Fruit fly (Drosophila melanogaster) whole organism, embryonic: ENCODE data around the gene CG15717.

Experiments
- Bteb2 ChIP-seq: fragments of 200-800 bp; sonication (Bioruptor generic); optimal IDR thresholded peaks from 2 replicates; lab custom pipeline; 2016; ENCODE audit warnings: missing biosample characterization, missing genetic modification characterization
- CG11093 ChIP-seq: fragments of 200-800 bp; sonication (Bioruptor generic); IDR thresholded peaks from 3 replicates; pipeline ENCODE4 v1.3.6; 2022; ENCODE audit warnings: missing biosample characterization, missing genetic modification characterization
- CG12299 ChIP-seq: fragments of 200-800 bp; sonication (Bioruptor generic); optimal IDR thresholded peaks from 2 replicates; lab custom pipeline; 2018; ENCODE audit warnings: missing biosample characterization, mild to moderate bottlenecking, missing genetic modification characterization
- CG12659 ChIP-seq: fragments of 200-800 bp; sonication (Bioruptor generic); optimal IDR thresholded peaks from 3 replicates; lab custom pipeline; 2017; ENCODE audit warnings: mild to moderate bottlenecking, missing biosample characterization, missing genetic modification reagents, missing genetic modification characterization
- CG14050 ChIP-seq: fragments of 200-800 bp; sonication (Bioruptor generic); IDR thresholded peaks from 3 replicates; pipeline ENCODE4 v1.3.6; 2022; ENCODE audit warnings: missing biosample characterization, missing genetic modification characterization
- CG15514 ChIP-seq: fragments of 200-800 bp; sonication (Bioruptor generic); optimal IDR thresholded peaks from 3 replicates; lab custom pipeline; 2017; ENCODE audit warnings: missing biosample characterization, missing genetic modification characterization, mild to moderate bottlenecking, moderate library complexity, missing genetic modification reagents
- CG16863 ChIP-seq: fragments of 200-800 bp; sonication (Bioruptor generic); optimal IDR thresholded peaks from 3 replicates; lab custom pipeline; 2016; ENCODE audit warnings: missing biosample characterization, missing genetic modification characterization
- CG17385 ChIP-seq: fragments of 200-800 bp; sonication (Bioruptor generic); optimal IDR thresholded peaks from 3 replicates; lab custom pipeline; 2018; ENCODE audit warnings: missing biosample characterization, mild to moderate bottlenecking, missing genetic modification characterization
- CG17802 ChIP-seq: fragments of 200-800 bp; sonication (Bioruptor generic); optimal IDR thresholded peaks from 2 replicates; lab custom pipeline; 2018; ENCODE audit warnings: missing biosample characterization, mild to moderate bottlenecking, missing genetic modification characterization, moderate library complexity
- CG1832 ChIP-seq: fragments of 200-800 bp; sonication (Bioruptor generic); optimal IDR thresholded peaks from 2 replicates; lab custom pipeline; 2017; ENCODE audit warnings: missing biosample characterization, mild to moderate bottlenecking, missing genetic modification characterization, inconsistent platforms
- CG18599 ChIP-seq: fragments of 200-800 bp; sonication (Bioruptor generic); optimal IDR thresholded peaks from 3 replicates; lab custom pipeline; 2017; ENCODE audit warnings: missing biosample characterization, missing genetic modification characterization, mild to moderate bottlenecking, moderate library complexity, missing genetic modification reagents
- CG2202 ChIP-seq: fragments of 200-800 bp; sonication (Bioruptor generic); optimal IDR thresholded peaks from 2 replicates; lab custom pipeline; 2018; ENCODE audit warnings: missing biosample characterization, mild to moderate bottlenecking, missing genetic modification characterization
- CG2712 ChIP-seq: fragments of 200-800 bp; optimal IDR thresholded peaks from 3 replicates; lab custom pipeline; 2019; ENCODE audit warnings: missing biosample characterization, mild to moderate bottlenecking, missing genetic modification characterization, moderate library complexity
- CG31224 ChIP-seq: fragments of 200-800 bp; sonication (Bioruptor generic); IDR thresholded peaks from 2 replicates; pipeline ENCODE4 v1.3.6; 2022; ENCODE audit warnings: missing biosample characterization, missing genetic modification characterization
- CG3726 ChIP-seq: fragments of 200-800 bp; sonication (Bioruptor generic); IDR thresholded peaks from 3 replicates; pipeline ENCODE4, ENCODE4 v1.3.6; 2022; ENCODE audit warnings: missing biosample characterization, missing genetic modification characterization
- CG4854 ChIP-seq: fragments of 200-800 bp; sonication (Bioruptor generic); optimal IDR thresholded peaks from 2 replicates; lab custom pipeline; 2016; ENCODE audit warnings: missing biosample characterization, missing genetic modification characterization, inconsistent platforms
- CG6765 ChIP-seq: fragments of 200-800 bp; sonication (Bioruptor generic); optimal IDR thresholded peaks from 3 replicates; lab custom pipeline; 2017; ENCODE audit warnings: missing biosample characterization, mild to moderate bottlenecking, missing genetic modification characterization
- CG7839 ChIP-seq: fragments of 200-800 bp; sonication (Bioruptor generic); optimal IDR thresholded peaks from 3 replicates; lab custom pipeline; 2018; ENCODE audit warnings: missing biosample characterization, mild to moderate bottlenecking, missing genetic modification characterization, moderate library complexity
- CG8089 ChIP-seq: fragments of 200-800 bp; sonication (Bioruptor generic); optimal IDR thresholded peaks from 3 replicates; lab custom pipeline; 2016; ENCODE audit warnings: missing biosample characterization, missing genetic modification characterization
- Dbx ChIP-seq: fragments of 200-800 bp; sonication (Bioruptor generic); IDR thresholded peaks from 3 replicates; pipeline ENCODE4 v1.3.6; 2022; ENCODE audit warnings: missing biosample characterization, missing genetic modification characterization
- Dek ChIP-seq: fragments of 200-800 bp; sonication (Bioruptor generic); optimal IDR thresholded peaks from 3 replicates; lab custom pipeline; 2019; ENCODE audit warnings: missing biosample characterization, mild to moderate bottlenecking, missing genetic modification characterization, moderate library complexity
- Dp ChIP-seq: fragments of 200-800 bp; sonication (Bioruptor generic); optimal IDR thresholded peaks from 2 replicates; lab custom pipeline; 2018; ENCODE audit warnings: missing biosample characterization, mild to moderate bottlenecking, missing genetic modification characterization, moderate library complexity
- Fer1 ChIP-seq: fragments of 200-800 bp; sonication (Bioruptor generic); optimal IDR thresholded peaks from 2 replicates; lab custom pipeline; 2017; ENCODE audit warnings: missing biosample characterization, mild to moderate bottlenecking, missing genetic modification characterization
- Hr78 ChIP-seq, 2 experiments: fragments of 200-800 bp in 1 of 2; fragments of >200 bp in 1 of 2; sonication (Bioruptor generic) in 1 of 2; optimal IDR thresholded peaks; 2 replicates each; lab custom pipeline; 2017 to 2019; ENCODE audit warnings: missing biosample characterization in 2 of 2, missing genetic modification characterization in 2 of 2, mild to moderate bottlenecking in 1 of 2, moderate library complexity in 1 of 2
- Hsf ChIP-seq: fragments of 200-800 bp; sonication (Bioruptor generic); optimal IDR thresholded peaks from 3 replicates; lab custom pipeline; 2016; ENCODE audit warnings: missing biosample characterization, missing genetic modification characterization
- Lpt ChIP-seq: fragments of >200 bp; optimal IDR thresholded peaks from 2 replicates; lab custom pipeline; 2018; ENCODE audit warnings: missing biosample characterization, missing genetic modification characterization
- NFAT ChIP-seq: fragments of 200-800 bp; sonication (Bioruptor generic); IDR thresholded peaks from 2 replicates; pipeline ENCODE4 v1.3.6; 2022; ENCODE audit warnings: missing biosample characterization, missing genetic modification characterization
- Rfx ChIP-seq: fragments of 200-800 bp; sonication (Bioruptor generic); IDR thresholded peaks from 2 replicates; pipeline ENCODE4 v1.3.6; 2022; ENCODE audit warnings: missing biosample characterization, missing genetic modification characterization
- Sox102F ChIP-seq: fragments of 200-800 bp; sonication (Bioruptor generic); optimal IDR thresholded peaks from 2 replicates; lab custom pipeline; 2018; ENCODE audit warnings: missing biosample characterization, mild to moderate bottlenecking, missing genetic modification characterization, moderate library complexity
- ato ChIP-seq: fragments of 200-800 bp; sonication (Bioruptor generic); IDR thresholded peaks from 2 replicates; pipeline ENCODE4 v1.3.6; 2022; ENCODE audit warnings: missing biosample characterization, missing genetic modification characterization; ENCODE audit not compliant: partially characterized antibody
- bowl ChIP-seq: fragments of 200-800 bp; sonication (Bioruptor generic); IDR thresholded peaks from 2 replicates; pipeline ENCODE4 v1.3.6; 2022; ENCODE audit warnings: missing biosample characterization, missing genetic modification characterization
- ci ChIP-seq: fragments of 200-800 bp; sonication (Bioruptor generic); IDR thresholded peaks from 3 replicates; pipeline ENCODE4 v1.3.6; 2022; ENCODE audit warnings: missing biosample characterization, missing genetic modification characterization
- dati ChIP-seq: fragments of 200-800 bp; sonication (Bioruptor generic); IDR thresholded peaks from 2 replicates; pipeline ENCODE4 v1.3.6; 2022; ENCODE audit warnings: missing biosample characterization, missing genetic modification characterization
- fd64A ChIP-seq: fragments of 200-800 bp; sonication (Bioruptor generic); optimal IDR thresholded peaks from 3 replicates; lab custom pipeline; 2018; ENCODE audit warnings: missing biosample characterization, mild to moderate bottlenecking, missing genetic modification characterization
- fd96Cb ChIP-seq: fragments of 200-800 bp; sonication (Bioruptor generic); optimal IDR thresholded peaks from 2 replicates; lab custom pipeline; 2018; ENCODE audit warnings: missing biosample characterization, mild to moderate bottlenecking, missing genetic modification characterization, moderate library complexity
- ftz-f1 ChIP-seq: fragments of 200-800 bp; sonication (Bioruptor generic); optimal IDR thresholded peaks from 2 replicates; lab custom pipeline; 2016; ENCODE audit warnings: missing biosample characterization, missing genetic modification characterization
- gro ChIP-seq: fragments of 200-800 bp; sonication (Bioruptor generic); optimal IDR thresholded peaks from 2 replicates; lab custom pipeline; 2016; ENCODE audit warnings: missing biosample characterization, missing genetic modification characterization
- kni ChIP-seq: fragments of 200-800 bp; sonication (Bioruptor generic); optimal IDR thresholded peaks from 3 replicates; lab custom pipeline; 2017; ENCODE audit warnings: mild to moderate bottlenecking, missing biosample characterization, missing genetic modification reagents, missing genetic modification characterization
- lbe ChIP-seq: fragments of 200-800 bp; sonication (Bioruptor generic); optimal IDR thresholded peaks from 2 replicates; lab custom pipeline; 2016; ENCODE audit warnings: missing biosample characterization, mild to moderate bottlenecking, missing genetic modification characterization
- onecut ChIP-seq: fragments of 200-800 bp; sonication (Bioruptor generic); IDR thresholded peaks from 2 replicates; pipeline ENCODE4 v1.3.6; 2022; ENCODE audit warnings: missing biosample characterization, missing genetic modification characterization
- pfk ChIP-seq: fragments of 200-800 bp; sonication (Bioruptor generic); optimal IDR thresholded peaks from 2 replicates; lab custom pipeline; 2018; ENCODE audit warnings: missing biosample characterization, mild to moderate bottlenecking, missing genetic modification characterization, moderate library complexity
- scrt ChIP-seq: fragments of 200-800 bp; sonication (Bioruptor generic); optimal IDR thresholded peaks from 2 replicates; lab custom pipeline; 2018; ENCODE audit warnings: missing biosample characterization, mild to moderate bottlenecking, missing genetic modification characterization, moderate library complexity
- sd ChIP-seq: fragments of 200-800 bp; sonication (Bioruptor generic); optimal IDR thresholded peaks from 3 replicates; lab custom pipeline; 2018; ENCODE audit warnings: missing biosample characterization, mild to moderate bottlenecking, missing genetic modification characterization, moderate library complexity
- sim ChIP-seq: fragments of 200-800 bp; sonication (Bioruptor generic); IDR thresholded peaks from 2 replicates; pipeline ENCODE4 v1.3.6; 2022; ENCODE audit warnings: missing biosample characterization, missing genetic modification characterization
- slou ChIP-seq: fragments of 200-800 bp; sonication (Bioruptor generic); optimal IDR thresholded peaks from 3 replicates; lab custom pipeline; 2016; ENCODE audit warnings: missing biosample characterization, missing genetic modification characterization
- so ChIP-seq: fragments of 200-800 bp; sonication (Bioruptor generic); IDR thresholded peaks from 3 replicates; pipeline ENCODE4 v1.3.6; 2022; ENCODE audit warnings: missing biosample characterization, missing genetic modification characterization
- sob ChIP-seq: fragments of 200-800 bp; sonication (Bioruptor generic); IDR thresholded peaks from 2 replicates; pipeline ENCODE4 v1.3.6; 2022; ENCODE audit warnings: missing biosample characterization, missing genetic modification characterization
- tio ChIP-seq: fragments of 200-800 bp; sonication (Bioruptor generic); optimal IDR thresholded peaks from 2 replicates; lab custom pipeline; 2017; ENCODE audit warnings: missing biosample characterization, missing genetic modification characterization, inconsistent platforms
- unc-4 ChIP-seq: fragments of 200-800 bp; sonication (Bioruptor generic); IDR thresholded peaks from 2 replicates; pipeline ENCODE4 v1.3.6; 2022; ENCODE audit warnings: missing biosample characterization, missing genetic modification characterization; ENCODE audit not compliant: partially characterized antibody
- vnd ChIP-seq: fragments of 200-800 bp; sonication (Bioruptor generic); IDR thresholded peaks from 3 replicates; pipeline ENCODE4 v1.3.6; 2022; ENCODE audit warnings: missing biosample characterization, missing genetic modification characterization; ENCODE audit not compliant: partially characterized antibody
- wdn ChIP-seq: fragments of 200-800 bp; sonication (Bioruptor generic); IDR thresholded peaks from 2 replicates; pipeline ENCODE4 v1.3.6; 2022; ENCODE audit warnings: missing biosample characterization, missing genetic modification characterization

Gene CG15717

DNA sequence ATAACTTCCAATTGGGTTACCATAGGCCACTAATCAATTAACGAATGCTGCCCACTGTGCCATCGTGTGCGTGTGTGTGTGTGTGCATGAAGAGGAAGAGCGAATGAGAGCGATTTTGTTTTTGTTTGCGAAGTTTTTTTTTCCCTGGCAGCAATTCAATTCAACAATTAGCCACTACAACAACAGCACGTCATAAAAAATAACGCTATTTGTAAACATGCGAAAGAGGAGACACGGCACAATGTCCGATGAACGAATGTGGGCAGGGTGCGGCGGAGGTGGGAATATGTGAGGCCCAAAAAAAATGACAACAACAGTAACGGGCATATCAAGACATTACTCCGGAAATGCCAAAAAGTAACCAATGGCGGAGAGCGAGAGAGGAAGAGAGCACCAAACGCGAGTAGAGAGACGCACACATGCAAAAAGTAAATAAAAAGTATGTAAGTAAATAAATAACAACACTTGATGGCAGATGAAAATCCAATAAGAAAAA, 41.4 kb upstream of the CG15717 start (continued):
- TF ChIP-seq Fer1 (GFP tag; lab: Kevin White, UChicago) (peak; percentile 24), CG17385 (GFP tag; lab: Kevin White, UChicago) (peak; percentile 79), Hsf (GFP tag; lab: Kevin White, UChicago) (no peak), onecut (GFP tag; lab: Robert Waterston, UW) (no peak), CG31224 (no peak), Dek (tag; lab: Kevin White, UChicago) (no peak), vnd (GFP tag; lab: Robert Waterston, UW) (no peak), lbe (peak; percentile 2), sd (tag; lab: Kevin White, UChicago) (peak; percentile 10), CG12659 (GFP tag; lab: Kevin White, UChicago) (no peak), CG3726 (no peak), CG16863 (GFP tag; lab: Kevin White, UChicago) (no peak), Rfx (GFP tag; lab: Robert Waterston, UW) (no peak), CG11093 (GFP tag; lab: Robert Waterston, UW) (no peak), CG6765 (GFP tag; lab: Kevin White, UChicago) (peak; percentile 33), CG7839 (no peak), CG18599 (GFP tag; lab: Kevin White, UChicago) (peak; percentile 14), CG4854 (GFP tag; lab: Kevin White, UChicago) (no peak), CG15514 (peak; percentile 29), Dbx (0 out of 3 replicates have a peak, but pooled peaks have one; percentile 20), CG8089 (GFP tag; lab: Kevin White, UChicago) (no peak), kni (no peak), tio (GFP tag; lab: Kevin White, UChicago) (no peak), sob (GFP tag; lab: Robert Waterston, UW) (peak; percentile 47; the same call in 1 of the 2 replicates), Sox102F (GFP tag; lab: Kevin White, UChicago) (no peak), NFAT (GFP tag; lab: Robert Waterston, UW) (no peak), fd64A (no peak), CG17802 (tag; lab: Kevin White, UChicago) (no peak), bowl (GFP tag; lab: Robert Waterston, UW) (no peak), CG12299 (no peak), pfk (GFP tag; lab: Kevin White, UChicago) (no peak), CG1832 (GFP tag; lab: Kevin White, UChicago) (no peak), CG2202 (tag; lab: Kevin White, UChicago) (no peak), so (no peak), CG14050 (GFP tag; lab: Robert Waterston, UW) (no peak), gro (GFP tag; lab: Kevin White, UChicago) (peak; percentile 51), CG2712 (no peak), ftz-f1 (no peak), ato (GFP tag; lab: Robert Waterston, UW) (no peak), sim (GFP tag; lab: Robert Waterston, UW) (no peak), wdn (GFP tag; lab: Robert Waterston, UW) (no peak), Bteb2 (GFP tag; lab: Kevin White, UChicago) (no peak), Dp (GFP tag; lab: Kevin White, UChicago) (no peak), unc-4 (no peak), Hr78 (GFP tag; optimal IDR thresholded peaks at IDR 0.05; lab: Kevin White, UChicago) (no peak), Lpt (GFP tag; lab: Kevin White, UChicago) (no peak), ci (no peak; the same call in 2 of the 3 replicates), fd96Cb (no peak), slou (GFP tag; lab: Kevin White, UChicago) (no peak), scrt (GFP tag; lab: Kevin White, UChicago) (no peak), dati (GFP tag; lab: Robert Waterston, UW) (no peak)
